Worm (Caenorhabditis elegans) whole organism, L4 larva: Measurements from ENCODE around the gene T23B12.11.

Experiments
- F26F4.8 ChIP-seq: fragments of 200-800 bp; sonication (Bioruptor generic); conservative IDR thresholded peaks from 2 replicates; pipeline ENCODE4 v1.3.6; 2022; ENCODE audit warnings: missing genetic modification characterization, missing compliant biosample characterization
- R02D3.7 ChIP-seq: fragments of 150-350 bp; sonication (generic microtip); optimal IDR thresholded peaks from 3 replicates; lab custom pipeline; 2014; ENCODE audit warnings: missing biosample characterization, missing genetic modification characterization
- Y48G9A.11 ChIP-seq: fragments of 200-800 bp; sonication (Bioruptor generic); IDR thresholded peaks from 2 replicates; pipeline ENCODE4 v1.3.6; 2022; ENCODE audit warnings: missing genetic modification reagents, missing genetic modification characterization, missing compliant biosample characterization
- ZK337.2 ChIP-seq: fragments of 200-800 bp; sonication (Bioruptor generic); IDR thresholded peaks from 2 replicates; pipeline ENCODE4 v1.3.6; 2022; ENCODE audit warnings: missing genetic modification reagents, missing genetic modification characterization, missing compliant biosample characterization
- ZK546.5 ChIP-seq, 2 experiments: sonication (generic microtip); optimal IDR thresholded peaks; 2 replicates each; lab custom pipeline; 2017; ENCODE audit warnings: missing biosample characterization in 2 of 2, missing genetic modification characterization in 2 of 2
- aha-1 ChIP-seq: fragments of 150-350 bp; peaks from one replicate; lab custom pipeline; 2014; ENCODE audit warnings: missing biosample characterization, missing genetic modification characterization
- arid-1 ChIP-seq: fragments of 200-800 bp; sonication (Bioruptor generic); conservative IDR thresholded peaks from 2 replicates; pipeline ENCODE4 v1.3.6; 2022; ENCODE audit warnings: missing genetic modification reagents, missing genetic modification characterization, missing compliant biosample characterization
- attf-4 ChIP-seq: sonication (generic microtip); optimal IDR thresholded peaks from 3 replicates; lab custom pipeline; 2017; ENCODE audit warnings: missing biosample characterization, missing genetic modification characterization
- ceh-28 ChIP-seq: fragments of 150-350 bp; optimal IDR thresholded peaks from 2 replicates; lab custom pipeline; 2014; ENCODE audit warnings: missing biosample characterization, missing genetic modification reagents, missing genetic modification characterization
- cey-2 ChIP-seq: sonication (generic microtip); optimal IDR thresholded peaks from 3 replicates; lab custom pipeline; 2017; ENCODE audit warnings: missing genetic modification characterization, mild to moderate bottlenecking, missing compliant biosample characterization, antibody characterized with exemption, borderline replicate concordance; ENCODE audit not compliant: insufficient read depth
- daf-16 ChIP-seq, 3 experiments: sonication (generic microtip); optimal IDR thresholded peaks; 2 replicates each; lab custom pipeline; 2016 to 2017; ENCODE audit warnings: missing genetic modification characterization in 3 of 3, missing genetic modification reagents in 3 of 3, mild to moderate bottlenecking in 2 of 3, missing compliant biosample characterization in 2 of 3, missing biosample characterization in 1 of 3, moderate library complexity in 1 of 3
- dmd-6 ChIP-seq: fragments of 200-800 bp; sonication (Bioruptor generic); IDR thresholded peaks from 2 replicates; pipeline ENCODE4 v1.3.6; 2022; ENCODE audit warnings: missing genetic modification reagents, missing genetic modification characterization, missing compliant biosample characterization
- dmd-8 ChIP-seq: fragments of 200-800 bp; sonication (Bioruptor generic); IDR thresholded peaks from 2 replicates; pipeline ENCODE4 v1.3.6; 2022; ENCODE audit warnings: missing genetic modification characterization, missing compliant biosample characterization
- dmd-9 ChIP-seq: fragments of 200-800 bp; sonication (Bioruptor generic); IDR thresholded peaks from 2 replicates; pipeline ENCODE4 v1.3.6; 2022; ENCODE audit warnings: missing genetic modification reagents, missing genetic modification characterization, missing compliant biosample characterization
- duxl-1 ChIP-seq: sonication (generic microtip); optimal IDR thresholded peaks from 2 replicates; lab custom pipeline; 2016; ENCODE audit warnings: mild to moderate bottlenecking, missing genetic modification characterization, moderate library complexity, missing compliant biosample characterization; ENCODE audit not compliant: poor library complexity
- egl-43 ChIP-seq: fragments of 200-800 bp; sonication (Bioruptor generic); IDR thresholded peaks from 2 replicates; pipeline ENCODE4 v1.3.6; 2022; ENCODE audit warnings: missing genetic modification reagents, missing genetic modification characterization, missing compliant biosample characterization
- fkh-10 ChIP-seq: fragments of 150-350 bp; optimal IDR thresholded peaks from 2 replicates; lab custom pipeline; 2014; ENCODE audit warnings: missing biosample characterization, missing genetic modification reagents, missing genetic modification characterization
- gei-8 ChIP-seq: fragments of 200-800 bp; sonication (Bioruptor generic); optimal IDR thresholded peaks from 2 replicates; lab custom pipeline; 2018; ENCODE audit warnings: mild to moderate bottlenecking, missing genetic modification characterization, missing compliant biosample characterization
- hlh-11 ChIP-seq: fragments of 200-800 bp; sonication (Bioruptor generic); optimal IDR thresholded peaks from 2 replicates; lab custom pipeline; 2018; ENCODE audit warnings: mild to moderate bottlenecking, missing genetic modification characterization, missing compliant biosample characterization
- hlh-30 ChIP-seq: sonication (generic microtip); optimal IDR thresholded peaks from 2 replicates; lab custom pipeline; 2017; ENCODE audit warnings: antibody characterized with exemption, mild to moderate bottlenecking, missing genetic modification characterization, missing compliant biosample characterization; ENCODE audit not compliant: insufficient read depth
- hmg-1.1 ChIP-seq: fragments of 200-800 bp; sonication (Bioruptor generic); IDR thresholded peaks from 2 replicates; pipeline ENCODE4 v1.3.6; 2022; ENCODE audit warnings: missing genetic modification reagents, missing genetic modification characterization, missing compliant biosample characterization
- lim-7 ChIP-seq: fragments of 200-800 bp; sonication (Bioruptor generic); IDR thresholded peaks from 2 replicates; pipeline ENCODE4 v1.3.6; 2022; ENCODE audit warnings: missing genetic modification characterization, missing compliant biosample characterization
- lin-38 ChIP-seq: fragments of 200-800 bp; sonication (Bioruptor generic); IDR thresholded peaks from 2 replicates; pipeline ENCODE4 v1.3.6; 2022; ENCODE audit warnings: missing genetic modification reagents, missing genetic modification characterization, missing compliant biosample characterization
- lin-39 ChIP-seq: fragments of 150-350 bp; optimal IDR thresholded peaks from 2 replicates; lab custom pipeline; 2014; ENCODE audit warnings: missing biosample characterization, missing genetic modification reagents, missing genetic modification characterization
- lsy-2 ChIP-seq, 2 experiments: fragments of 150-350 bp in 1 of 2; sonication (generic microtip) in 1 of 2; optimal IDR thresholded peaks; 2 replicates each; lab custom pipeline; 2014 to 2017; ENCODE audit warnings: missing biosample characterization in 2 of 2, missing genetic modification characterization in 2 of 2
- madf-9 ChIP-seq: fragments of 200-800 bp; sonication (Bioruptor generic); conservative IDR thresholded peaks from 2 replicates; pipeline ENCODE4 v1.3.6; 2022; ENCODE audit warnings: missing genetic modification reagents, missing genetic modification characterization, missing compliant biosample characterization
- mdt-29 ChIP-seq: fragments of 200-800 bp; sonication (Bioruptor generic); IDR thresholded peaks from 2 replicates; pipeline ENCODE4 v1.3.6; 2022; ENCODE audit warnings: missing genetic modification reagents, missing genetic modification characterization, missing compliant biosample characterization
- mes-2 ChIP-seq: sonication (generic microtip); optimal IDR thresholded peaks from 2 replicates; lab custom pipeline; 2016; ENCODE audit warnings: missing genotype, mild to moderate bottlenecking, missing genetic modification characterization, missing compliant biosample characterization; ENCODE audit not compliant: poor library complexity, severe bottlenecking
- nhr-102 ChIP-seq: sonication (generic microtip); optimal IDR thresholded peaks from 2 replicates; lab custom pipeline; 2016; ENCODE audit warnings: mild to moderate bottlenecking, missing genetic modification characterization, moderate library complexity, missing compliant biosample characterization
- nhr-11 ChIP-seq: fragments of 150-350 bp; optimal IDR thresholded peaks from 2 replicates; lab custom pipeline; 2014; ENCODE audit warnings: missing biosample characterization, missing genetic modification characterization
- nhr-41 ChIP-seq: fragments of 200-800 bp; sonication (Bioruptor generic); IDR thresholded peaks from 2 replicates; pipeline ENCODE4 v1.3.6; 2022; ENCODE audit warnings: missing genetic modification reagents, missing genetic modification characterization, missing compliant biosample characterization
- nhr-76 ChIP-seq: fragments of 150-350 bp; optimal IDR thresholded peaks from 2 replicates; lab custom pipeline; 2014; ENCODE audit warnings: missing biosample characterization, missing genetic modification characterization
- rbr-2 ChIP-seq: sonication (generic microtip); optimal IDR thresholded peaks from 2 replicates; lab custom pipeline; 2016; ENCODE audit warnings: missing genotype, missing genetic modification characterization, missing compliant biosample characterization
- saeg-2 ChIP-seq: fragments of 200-800 bp; sonication (Bioruptor generic); IDR thresholded peaks from 2 replicates; pipeline ENCODE4 v1.3.6; 2022; ENCODE audit warnings: missing genetic modification reagents, missing genetic modification characterization, missing compliant biosample characterization
- set-16 ChIP-seq: fragments of 200-800 bp; sonication (Bioruptor generic); IDR thresholded peaks from 2 replicates; pipeline ENCODE4 v1.3.6; 2022; ENCODE audit warnings: missing genetic modification reagents, missing genetic modification characterization, missing compliant biosample characterization
- snpc-1.2 ChIP-seq: fragments of 200-800 bp; sonication (Bioruptor generic); IDR thresholded peaks from 2 replicates; pipeline ENCODE4 v1.3.6; 2022; ENCODE audit warnings: missing genetic modification reagents, missing genetic modification characterization, missing compliant biosample characterization
- snpc-4 ChIP-seq: fragments of 150-350 bp; optimal IDR thresholded peaks from 2 replicates; lab custom pipeline; 2014; ENCODE audit warnings: missing biosample characterization, missing genetic modification characterization
- tra-1 ChIP-seq: fragments of 200-800 bp; sonication (Bioruptor generic); IDR thresholded peaks from 2 replicates; pipeline ENCODE4 v1.3.6; 2022; ENCODE audit warnings: missing genetic modification reagents, missing genetic modification characterization, missing compliant biosample characterization
- unc-130 ChIP-seq: sonication (generic microtip); optimal IDR thresholded peaks from 2 replicates; lab custom pipeline; 2016; ENCODE audit warnings: missing genetic modification reagents, missing genetic modification characterization, missing compliant biosample characterization
- unc-62 ChIP-seq, 3 experiments: fragments of 150-350 bp in 1 of 3; sonication (generic microtip); optimal IDR thresholded peaks in 2 of 3; peaks in 1 of 3; 1 replicate in 1 of 3; 2 replicates in 2 of 3; lab custom pipeline; 2014 to 2017; ENCODE audit warnings: missing biosample characterization in 3 of 3, missing genetic modification characterization in 3 of 3, missing genetic modification reagents in 3 of 3, missing genotype in 1 of 3
- vab-7 ChIP-seq: fragments of 200-800 bp; sonication (Bioruptor generic); IDR thresholded peaks from 2 replicates; pipeline ENCODE4 v1.3.6; 2022; ENCODE audit warnings: missing genetic modification reagents, missing genetic modification characterization, missing compliant biosample characterization
- ztf-11 ChIP-seq: fragments of 150-350 bp; optimal IDR thresholded peaks from 2 replicates; lab custom pipeline; 2014; ENCODE audit warnings: missing biosample characterization, missing genetic modification characterization

Gene T23B12.11

DNA sequence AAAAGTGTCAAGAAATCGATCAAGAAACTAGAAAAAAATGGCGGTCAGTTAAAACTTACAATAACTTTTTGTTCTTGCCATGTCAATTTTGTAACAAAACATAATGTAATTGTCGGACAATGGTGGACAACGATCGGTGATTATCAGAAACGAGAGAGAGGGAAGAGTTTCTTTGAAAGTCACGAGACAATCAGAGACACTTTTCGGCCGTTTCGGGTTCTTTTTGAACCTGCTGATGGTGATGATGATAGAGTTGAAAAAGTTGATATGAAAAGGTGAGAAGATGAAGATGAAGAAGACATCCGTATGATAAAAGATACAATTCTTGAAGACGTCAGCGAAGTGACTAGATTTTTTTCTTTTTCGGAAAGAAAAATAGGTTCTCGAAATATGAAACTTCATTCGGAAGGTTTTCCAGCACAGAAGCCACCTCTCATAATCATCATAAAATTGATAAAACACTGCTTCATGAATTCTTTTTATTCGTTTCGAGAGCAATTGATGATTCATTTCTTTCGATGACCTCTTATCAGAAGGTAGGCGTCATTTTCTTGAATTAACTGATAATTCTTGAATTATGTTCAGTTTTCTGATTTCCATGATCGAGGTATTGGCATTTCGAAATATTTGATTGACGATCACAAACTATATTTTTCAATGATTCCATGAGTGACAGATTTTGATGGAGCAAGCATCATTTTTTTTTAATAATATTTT, 28.3 kb upstream of the T23B12.11 start:
- TF ChIP-seq nhr-41, result peak; percentile 40; the same call in 1 of the 2 replicates
- 0 out of 2 replicates have a peak, but pooled peaks have one; percentile 8 for TF ChIP-seq tra-1 (GFP tag; lab: Robert Waterston, UW)
- TF ChIP-seq hlh-30 (tag; lab: Kevin White, UChicago), result peak; percentile 67
- no peak for TF ChIP-seq duxl-1 (tag; lab: Kevin White, UChicago)
- TF ChIP-seq nhr-102, result no peak
- peak in 1 of 2 experiments; percentile 75 for TF ChIP-seq unc-62 (GFP tag; optimal IDR thresholded peaks at IDR 0.05 in 1 of 2; lab: Kevin White, UChicago)
- TF ChIP-seq unc-62 (tag; optimal IDR thresholded peaks at IDR 0.05; lab: Kevin White, UChicago), result no peak
- peak; percentile 29 for TF ChIP-seq cey-2
- peak; percentile 41 for TF ChIP-seq hlh-11
- TF ChIP-seq nhr-11 (tag; lab: Kevin White, UChicago), result no peak
- no peak for TF ChIP-seq aha-1
- TF ChIP-seq dmd-6 (GFP tag; lab: Robert Waterston, UW), result peak; percentile 79
- no peak for TF ChIP-seq daf-16 (GFP tag; optimal IDR thresholded peaks at IDR 0.05; lab: Kevin White, UChicago)
- peak; percentile 4 for TF ChIP-seq daf-16 (tag; optimal IDR thresholded peaks at IDR 0.05; lab: Kevin White, UChicago)
- TF ChIP-seq, all 104 proteins: peak for 8

ce11 chrV:8428585-8429414, 26.4 kb upstream of the T23B12.11 start:
- TF ChIP-seq gei-8 (GFP tag; lab: Kevin White, UChicago) (no peak), ZK546.5 (tag; optimal IDR thresholded peaks at IDR 0.05; lab: Kevin White, UChicago) (no peak), F26F4.8 (GFP tag; lab: Robert Waterston, UW) (no peak), unc-130 (no peak), ztf-11 (tag; lab: Kevin White, UChicago) (no peak), dmd-9 (GFP tag; lab: Robert Waterston, UW) (no peak), set-16 (GFP tag; lab: Robert Waterston, UW) (no peak), hmg-1.1 (0 out of 2 replicates have a peak, but pooled peaks have one; percentile 22), tra-1 (GFP tag; lab: Robert Waterston, UW) (no peak), mdt-29 (GFP tag; lab: Robert Waterston, UW) (no peak), R02D3.7 (tag; lab: Kevin White, UChicago) (no peak), ceh-28 (tag; lab: Kevin White, UChicago) (no peak), madf-9 (no peak), unc-62 (GFP tag; optimal IDR thresholded peaks at IDR 0.05 in 1 of 2; lab: Kevin White, UChicago) (peak in 1 of 2 experiments; percentile 96), unc-62 (tag; optimal IDR thresholded peaks at IDR 0.05; lab: Kevin White, UChicago) (no peak), fkh-10 (GFP tag; lab: Kevin White, UChicago) (no peak), lin-39 (tag; lab: Kevin White, UChicago) (no peak), lsy-2 (tag; optimal IDR thresholded peaks at IDR 0.05; lab: Kevin White, UChicago) (peak in 1 of 2 experiments; percentile 44), dmd-8 (GFP tag; lab: Robert Waterston, UW) (no peak), nhr-41 (no peak), nhr-76 (tag; lab: Kevin White, UChicago) (no peak), hlh-30 (tag; lab: Kevin White, UChicago) (peak; percentile 38), attf-4 (no peak), rbr-2 (tag; lab: Kevin White, UChicago) (no peak), saeg-2 (no peak), snpc-4 (tag; lab: Kevin White, UChicago) (no peak)

DNA sequence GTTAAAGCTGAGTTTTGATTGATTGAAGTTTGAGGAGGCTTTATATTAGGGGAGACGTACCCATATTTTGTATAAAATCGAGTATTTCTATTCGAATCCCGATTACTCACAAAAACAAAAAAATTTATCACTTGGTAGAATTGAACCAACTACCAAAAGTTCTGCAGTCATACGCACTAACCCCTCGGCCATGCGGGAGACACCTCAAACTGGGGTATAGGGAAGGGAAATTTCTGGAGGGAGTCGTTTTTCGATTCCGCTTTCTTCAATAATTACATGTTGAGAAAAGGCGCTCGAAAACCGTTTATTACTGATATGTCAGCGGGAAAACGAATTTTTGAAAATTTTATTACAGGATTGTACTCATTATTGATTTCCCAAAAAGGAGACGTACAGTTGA, 23.9 kb upstream of the T23B12.11 start:
- TF ChIP-seq ZK337.2 (GFP tag; lab: Robert Waterston, UW) (0 out of 2 replicates have a peak, but pooled peaks have one; percentile 33), Y48G9A.11 (GFP tag; lab: Robert Waterston, UW) (0 out of 2 replicates have a peak, but pooled peaks have one; percentile 28), egl-43 (GFP tag; lab: Robert Waterston, UW) (peak; percentile 75), snpc-1.2 (GFP tag; lab: Robert Waterston, UW) (0 out of 2 replicates have a peak, but pooled peaks have one; percentile 24), hmg-1.1 (peak; percentile 46; the same call in 1 of the 2 replicates), arid-1 (GFP tag; lab: Robert Waterston, UW) (peak; percentile 78), nhr-41 (0 out of 2 replicates have a peak, but pooled peaks have one; percentile 43), madf-9 (0 out of 2 replicates have a peak, but pooled peaks have one; percentile 48), F26F4.8 (GFP tag; lab: Robert Waterston, UW) (peak; percentile 75), lim-7 (peak; percentile 77), mes-2 (tag; lab: Kevin White, UChicago) (peak; percentile 14), lin-38 (GFP tag; lab: Robert Waterston, UW) (peak; percentile 65), vab-7 (GFP tag; lab: Robert Waterston, UW) (peak; percentile 66), dmd-9 (GFP tag; lab: Robert Waterston, UW) (0 out of 2 replicates have a peak, but pooled peaks have one; percentile 39)
